Worm (Caenorhabditis elegans): Measurements from ENCODE around the gene trx-1.

- TF ChIP-seq him-1 (tag; optimal IDR thresholded peaks at IDR 0.05), result no peak
- no peak for TF ChIP-seq dao-5 (tag; optimal IDR thresholded peaks at IDR 0.05)
- no peak for TF ChIP-seq W03F9.2 (tag; optimal IDR thresholded peaks at IDR 0.05)
Measured at ce11 chrII:7792514-7792913, 39.1 kb upstream of the trx-1 start.

Measured in whole organism, L4/young adult.